Worm (Caenorhabditis elegans): ENCODE data around the gene abu-13.

The abu-13 gene

ce11 chrIII:6897587-6898064, 48.1 kb downstream of the abu-13 start, which contains the start of gene T07E3.4 (continued):
- TF ChIP-seq dpl-1 (GFP tag; optimal IDR thresholded peaks at IDR 0.05) (peak; percentile 48), mxl-2 (GFP tag; conservative IDR thresholded peaks at IDR 0.05) (peak; percentile 99), ceh-20 (GFP tag; IDR thresholded peaks at IDR 0.05) (0 out of 2 replicates have a peak, but pooled peaks have one; percentile 37), Y48G9A.11 (GFP tag; IDR thresholded peaks at IDR 0.05) (no peak), dmd-6 (GFP tag; IDR thresholded peaks at IDR 0.05) (peak; percentile 94), ctbp-1 (GFP tag; IDR thresholded peaks at IDR 0.05) (peak; percentile 57; the same call in 1 of the 2 replicates), mdl-1 (tag; optimal IDR thresholded peaks at IDR 0.05) (peak; percentile 22 to 72), nhr-10 (tag; optimal IDR thresholded peaks at IDR 0.05) (peak; percentile 23), aha-1 (tag) (peak; percentile 98), gei-8 (GFP tag; optimal IDR thresholded peaks at IDR 0.05) (peak; percentile 9), mes-2 (tag; optimal IDR thresholded peaks at IDR 0.05; ENCODE audit: poor library complexity, severe bottlenecking) (peak; percentile 66), ceh-32 (tag; optimal IDR thresholded peaks at IDR 0.05; ENCODE audit: poor library complexity) (no peak), ceh-28 (tag; optimal IDR thresholded peaks at IDR 0.05) (no peak), spr-1 (tag; optimal IDR thresholded peaks at IDR 0.05) (peak; percentile 22), egl-27 (tag; optimal IDR thresholded peaks at IDR 0.05) (no peak), ZK546.5 (tag; optimal IDR thresholded peaks at IDR 0.05) (no peak), attf-4 (tag; optimal IDR thresholded peaks at IDR 0.05) (no peak), hlh-30 (tag; optimal IDR thresholded peaks at IDR 0.05; ENCODE audit: insufficient read depth) (peak; percentile 91), nhr-102 (tag; optimal IDR thresholded peaks at IDR 0.05) (peak; percentile 39)

- TF ChIP-seq daf-16 (GFP tag; optimal IDR thresholded peaks at IDR 0.05) (no peak), daf-16 (tag; optimal IDR thresholded peaks at IDR 0.05) (peak; percentile 93), nhr-25 (tag; optimal IDR thresholded peaks at IDR 0.05; ENCODE audit: borderline replicate concordance, insufficient read depth) (no peak), tra-1 (GFP tag; IDR thresholded peaks at IDR 0.05) (no peak), aha-1 (tag) (peak; percentile 55), hif-1 (tag; optimal IDR thresholded peaks at IDR 0.05) (no peak), spr-1 (tag; optimal IDR thresholded peaks at IDR 0.05) (no peak), cey-2 (tag; optimal IDR thresholded peaks at IDR 0.05; ENCODE audit: borderline replicate concordance, insufficient read depth) (no peak), attf-4 (tag; optimal IDR thresholded peaks at IDR 0.05) (no peak), hlh-11 (tag; optimal IDR thresholded peaks at IDR 0.05) (no peak), dmd-8 (GFP tag; IDR thresholded peaks at IDR 0.05) (no peak), aly-2 (tag; optimal IDR thresholded peaks at IDR 0.05) (no peak), pqm-1 (tag; optimal IDR thresholded peaks at IDR 0.05) (no peak), nhr-42 (GFP tag; IDR thresholded peaks at IDR 0.05) (no peak), nhr-237 (tag; optimal IDR thresholded peaks at IDR 0.05) (no peak)
Observed at ce11 chrIII:6895677-6896076, 50.0 kb downstream of the abu-13 start.

- TF ChIP-seq R02D3.7 (tag; optimal IDR thresholded peaks at IDR 0.05) (no peak), egl-43 (GFP tag; IDR thresholded peaks at IDR 0.05) (no peak), zag-1 (tag; optimal IDR thresholded peaks at IDR 0.05) (no peak), T20F7.1 (GFP tag; optimal IDR thresholded peaks at IDR 0.05) (peak; percentile 76), cey-2 (tag; optimal IDR thresholded peaks at IDR 0.05; ENCODE audit: borderline replicate concordance, insufficient read depth) (peak; percentile 61), pha-4 (GFP tag; IDR thresholded peaks at IDR 0.05) (no peak), pha-4 (tag; optimal IDR thresholded peaks at IDR 0.05) (no peak), nhr-48 (tag; optimal IDR thresholded peaks at IDR 0.05) (peak; percentile 83), nhr-76 (tag; optimal IDR thresholded peaks at IDR 0.05) (peak; percentile 17), lsy-2 (tag; optimal IDR thresholded peaks at IDR 0.05) (peak; percentile 43 to 84), mxl-2 (GFP tag; conservative IDR thresholded peaks at IDR 0.05) (peak; percentile 82), daf-16 (GFP tag; optimal IDR thresholded peaks at IDR 0.05) (peak; percentile 64 to 70), daf-16 (tag; optimal IDR thresholded peaks at IDR 0.05) (peak; percentile 76), arid-1 (GFP tag; conservative IDR thresholded peaks at IDR 0.05) (0 out of 2 replicates have a peak, but pooled peaks have one; percentile 44), dve-1 (tag; optimal IDR thresholded peaks at IDR 0.05; ENCODE audit: insufficient read depth) (peak; percentile 94), mdl-1 (tag; optimal IDR thresholded peaks at IDR 0.05) (peak in 1 of 2 experiments; percentile 75), nhr-25 (tag; optimal IDR thresholded peaks at IDR 0.05; ENCODE audit: borderline replicate concordance, insufficient read depth) (no peak), mes-2 (tag; optimal IDR thresholded peaks at IDR 0.05; ENCODE audit: poor library complexity, severe bottlenecking) (peak; percentile 31), nhr-10 (tag; optimal IDR thresholded peaks at IDR 0.05) (peak; percentile 74), php-3 (GFP tag; IDR thresholded peaks at IDR 0.05) (peak; percentile 50; the same call in 1 of the 2 replicates), mep-1 (tag; optimal IDR thresholded peaks at IDR 0.05) (peak; percentile 65), ceh-28 (tag; optimal IDR thresholded peaks at IDR 0.05) (no peak), nhr-28 (tag; optimal IDR thresholded peaks at IDR 0.05) (peak; percentile 89), hmg-1.1 (GFP tag; IDR thresholded peaks at IDR 0.05) (peak; percentile 38; the same call in 1 of the 2 replicates)
Observed at ce11 chrIII:6895166-6895565, 50.5 kb downstream of the abu-13 start.

All from whole organism, L4 larva.